Fruit fly (Drosophila melanogaster) whole organism, embryonic: ENCODE results near the gene p24-2.

Source experiments
- Awh ChIP-seq: fragments of 200-800 bp; sonication (Bioruptor generic); IDR thresholded peaks from 2 replicates; pipeline ENCODE4, ENCODE4 v1.3.6; 2022; ENCODE audit warnings: missing biosample characterization, missing genetic modification characterization
- CG10147 ChIP-seq: fragments of 200-800 bp; sonication (Bioruptor generic); optimal IDR thresholded peaks from 2 replicates; lab custom pipeline; 2019; ENCODE audit warnings: missing biosample characterization, mild to moderate bottlenecking, missing genetic modification characterization, moderate library complexity
- CG1024 ChIP-seq: fragments of 200-800 bp; sonication (Bioruptor generic); IDR thresholded peaks from 2 replicates; pipeline ENCODE4 v1.3.6; 2022; ENCODE audit warnings: missing biosample characterization, missing genetic modification characterization
- CG10565 ChIP-seq: fragments of 200-800 bp; sonication (Bioruptor generic); optimal IDR thresholded peaks from 3 replicates; lab custom pipeline; 2016; ENCODE audit warnings: missing biosample characterization, mild to moderate bottlenecking, missing genetic modification characterization
- CG10959 ChIP-seq: fragments of 200-800 bp; sonication (Bioruptor generic); IDR thresholded peaks from 2 replicates; pipeline ENCODE4 v1.3.6; 2022; ENCODE audit warnings: missing biosample characterization, missing genetic modification characterization
- CG11504 ChIP-seq: fragments of 200-800 bp; sonication (Bioruptor generic); optimal IDR thresholded peaks from 3 replicates; lab custom pipeline; 2019; ENCODE audit warnings: missing biosample characterization, mild to moderate bottlenecking, missing genetic modification characterization, moderate library complexity
- CG11723 ChIP-seq: fragments of 200-800 bp; sonication (Bioruptor generic); optimal IDR thresholded peaks from 2 replicates; lab custom pipeline; 2017; ENCODE audit warnings: missing biosample characterization, mild to moderate bottlenecking, missing genetic modification characterization
- CG14710 ChIP-seq: fragments of 200-800 bp; sonication (Bioruptor generic); optimal IDR thresholded peaks from 3 replicates; lab custom pipeline; 2019; ENCODE audit warnings: missing biosample characterization, mild to moderate bottlenecking, missing genetic modification characterization, moderate library complexity
- CG15479 ChIP-seq: fragments of 200-800 bp; sonication (Bioruptor generic); optimal IDR thresholded peaks from 3 replicates; lab custom pipeline; 2019; ENCODE audit warnings: missing biosample characterization, mild to moderate bottlenecking, missing genetic modification characterization, moderate library complexity
- CG30431 ChIP-seq: fragments of 200-800 bp; sonication (Bioruptor generic); optimal IDR thresholded peaks from 2 replicates; lab custom pipeline; 2017; ENCODE audit warnings: missing biosample characterization, missing genetic modification characterization
- CG3726 ChIP-seq: fragments of 200-800 bp; sonication (Bioruptor generic); IDR thresholded peaks from 3 replicates; pipeline ENCODE4, ENCODE4 v1.3.6; 2022; ENCODE audit warnings: missing biosample characterization, missing genetic modification characterization
- CG3995 ChIP-seq: fragments of 200-800 bp; sonication (Bioruptor generic); optimal IDR thresholded peaks from 3 replicates; lab custom pipeline; 2016; ENCODE audit warnings: missing biosample characterization, missing genetic modification characterization
- CG4360 ChIP-seq: fragments of 200-800 bp; sonication (Bioruptor generic); IDR thresholded peaks from 2 replicates; pipeline ENCODE4 v1.3.6; 2022; ENCODE audit warnings: missing biosample characterization, missing genetic modification characterization
- CG6689 ChIP-seq: fragments of 200-800 bp; sonication (Bioruptor generic); IDR thresholded peaks from 2 replicates; pipeline ENCODE4 v1.3.6; 2022; ENCODE audit warnings: missing biosample characterization, missing genetic modification characterization
- CTCF ChIP-seq: fragments of 200-800 bp; sonication (Bioruptor generic); optimal IDR thresholded peaks from 2 replicates; lab custom pipeline; 2017; ENCODE audit warnings: missing biosample characterization, mild to moderate bottlenecking, missing genetic modification characterization, moderate library complexity
- Dad ChIP-seq: fragments of 200-800 bp; sonication (Bioruptor generic); optimal IDR thresholded peaks from 3 replicates; lab custom pipeline; 2016; ENCODE audit warnings: missing biosample characterization, missing genetic modification characterization
- Dip2 ChIP-seq: fragments of 200-800 bp; sonication (Bioruptor generic); IDR thresholded peaks from 2 replicates; pipeline ENCODE4 v1.3.6; 2022; ENCODE audit warnings: missing biosample characterization, missing genetic modification characterization
- Dll ChIP-seq: fragments of 200-800 bp; sonication (Bioruptor generic); IDR thresholded peaks from 4 replicates; pipeline ENCODE4 v1.3.6; 2022; ENCODE audit warnings: missing biosample characterization, missing genetic modification characterization; ENCODE audit not compliant: partially characterized antibody
- Gug ChIP-seq: fragments of 200-800 bp; sonication (Bioruptor generic); IDR thresholded peaks from 4 replicates; pipeline ENCODE4 v1.3.6; 2022; ENCODE audit warnings: missing biosample characterization, missing genetic modification characterization
- HLH3B ChIP-seq: fragments of 200-800 bp; sonication (Bioruptor generic); IDR thresholded peaks from 2 replicates; pipeline ENCODE4 v1.3.6; 2022; ENCODE audit warnings: missing biosample characterization, missing genetic modification characterization
- Hey ChIP-seq: fragments of 200-800 bp; sonication (Bioruptor generic); optimal IDR thresholded peaks from 3 replicates; lab custom pipeline; 2018; ENCODE audit warnings: missing biosample characterization, mild to moderate bottlenecking, missing genetic modification characterization
- Hr51 ChIP-seq, 2 experiments: fragments of 200-800 bp; sonication (Bioruptor generic); optimal IDR thresholded peaks; 2 replicates in 1 of 2; 3 replicates in 1 of 2; lab custom pipeline; 2016 to 2018; ENCODE audit warnings: missing biosample characterization in 2 of 2, missing genetic modification characterization in 2 of 2, mild to moderate bottlenecking in 1 of 2, moderate library complexity in 1 of 2
- Jarid2 ChIP-seq: fragments of 200-800 bp; sonication (Bioruptor generic); optimal IDR thresholded peaks from 3 replicates; lab custom pipeline; 2017; ENCODE audit warnings: mild to moderate bottlenecking, missing biosample characterization, missing genetic modification reagents, missing genetic modification characterization
- Lhr ChIP-seq: fragments of 200-800 bp; sonication (Bioruptor generic); optimal IDR thresholded peaks from 3 replicates; lab custom pipeline; 2017; ENCODE audit warnings: mild to moderate bottlenecking, missing biosample characterization, missing genetic modification reagents, missing genetic modification characterization
- Lpt ChIP-seq: fragments of >200 bp; optimal IDR thresholded peaks from 2 replicates; lab custom pipeline; 2018; ENCODE audit warnings: missing biosample characterization, missing genetic modification characterization
- Max ChIP-seq: fragments of 200-800 bp; sonication (Bioruptor generic); optimal IDR thresholded peaks from 2 replicates; lab custom pipeline; 2016; ENCODE audit warnings: missing biosample characterization, mild to moderate bottlenecking, missing genetic modification characterization
- Meics ChIP-seq: fragments of 200-800 bp; sonication (Bioruptor generic); optimal IDR thresholded peaks from 2 replicates; lab custom pipeline; 2017; ENCODE audit warnings: missing biosample characterization, mild to moderate bottlenecking, missing genetic modification characterization
- NfI ChIP-seq: fragments of 200-800 bp; sonication (Bioruptor generic); optimal IDR thresholded peaks from 3 replicates; lab custom pipeline; 2018; ENCODE audit warnings: missing biosample characterization, mild to moderate bottlenecking, missing genetic modification characterization, moderate library complexity
- Oaz ChIP-seq: fragments of 200-800 bp; sonication (Bioruptor generic); IDR thresholded peaks from 2 replicates; pipeline ENCODE4 v1.3.6; 2022; ENCODE audit warnings: missing biosample characterization, missing genetic modification characterization
- Rx ChIP-seq: fragments of 200-800 bp; sonication (Bioruptor generic); IDR thresholded peaks from 2 replicates; pipeline ENCODE4 v1.3.6; 2022; ENCODE audit warnings: missing biosample characterization, missing genetic modification characterization
- Spps ChIP-seq: fragments of 200-800 bp; sonication (Bioruptor generic); optimal IDR thresholded peaks from 2 replicates; lab custom pipeline; 2018; ENCODE audit warnings: missing biosample characterization, mild to moderate bottlenecking, missing genetic modification characterization
- Taf1 ChIP-seq: fragments of 200-800 bp; sonication (Bioruptor generic); IDR thresholded peaks from 2 replicates; pipeline ENCODE4 v1.3.6; 2022; ENCODE audit warnings: missing biosample characterization, missing genetic modification characterization
- Tbp ChIP-seq: fragments of >200 bp; optimal IDR thresholded peaks from 2 replicates; lab custom pipeline; 2018; ENCODE audit warnings: missing biosample characterization, missing genetic modification characterization
- Xbp1 ChIP-seq: fragments of 200-800 bp; sonication (Bioruptor generic); optimal IDR thresholded peaks from 3 replicates; lab custom pipeline; 2016; ENCODE audit warnings: missing biosample characterization, mild to moderate bottlenecking, missing genetic modification characterization
- aop ChIP-seq: fragments of 200-800 bp; sonication (Bioruptor generic); IDR thresholded peaks from 2 replicates; pipeline ENCODE4 v1.3.6; 2022; ENCODE audit warnings: missing biosample characterization, missing genetic modification characterization
- ash1 ChIP-seq: fragments of 200-800 bp; sonication (Bioruptor generic); optimal IDR thresholded peaks from 2 replicates; lab custom pipeline; 2018; ENCODE audit warnings: missing biosample characterization, mild to moderate bottlenecking, missing genetic modification characterization
- caup ChIP-seq: fragments of 200-800 bp; sonication (Bioruptor generic); optimal IDR thresholded peaks from 3 replicates; lab custom pipeline; 2017; ENCODE audit warnings: missing biosample characterization, mild to moderate bottlenecking, missing genetic modification characterization, moderate library complexity; ENCODE audit not compliant: severe bottlenecking
- chinmo ChIP-seq: fragments of 200-800 bp; sonication (Bioruptor generic); IDR thresholded peaks from 4 replicates; pipeline ENCODE4 v1.3.6; 2022; ENCODE audit warnings: missing biosample characterization, missing genetic modification characterization; ENCODE audit not compliant: partially characterized antibody
- grn ChIP-seq: fragments of 200-800 bp; sonication (Bioruptor generic); optimal IDR thresholded peaks from 3 replicates; lab custom pipeline; 2017; ENCODE audit warnings: missing biosample characterization, missing genetic modification characterization
- jumu ChIP-seq: fragments of 200-800 bp; sonication (Bioruptor generic); optimal IDR thresholded peaks from 3 replicates; lab custom pipeline; 2016; ENCODE audit warnings: missing biosample characterization, missing genetic modification characterization
- mirr ChIP-seq: fragments of 200-800 bp; sonication (Bioruptor generic); optimal IDR thresholded peaks from 3 replicates; lab custom pipeline; 2018; ENCODE audit warnings: missing biosample characterization, mild to moderate bottlenecking, missing genetic modification characterization
- nmo ChIP-seq: fragments of 200-800 bp; sonication (Bioruptor generic); optimal IDR thresholded peaks from 2 replicates; lab custom pipeline; 2018; ENCODE audit warnings: missing biosample characterization, mild to moderate bottlenecking, missing genetic modification characterization, moderate library complexity
- nom ChIP-seq: fragments of 200-800 bp; sonication (Bioruptor generic); optimal IDR thresholded peaks from 2 replicates; lab custom pipeline; 2017; ENCODE audit warnings: missing biosample characterization, missing genetic modification characterization, mild to moderate bottlenecking, moderate library complexity, missing genetic modification reagents
- pb ChIP-seq: fragments of 200-800 bp; sonication (Bioruptor generic); optimal IDR thresholded peaks from 3 replicates; lab custom pipeline; 2016; ENCODE audit warnings: missing biosample characterization, missing genetic modification characterization
- ranshi ChIP-seq: fragments of 200-800 bp; sonication (Bioruptor generic); IDR thresholded peaks from 2 replicates; pipeline ENCODE4 v1.3.6; 2022; ENCODE audit warnings: missing biosample characterization, missing genetic modification characterization
- repo ChIP-seq: fragments of 200-800 bp; sonication (Bioruptor generic); optimal IDR thresholded peaks from 2 replicates; lab custom pipeline; 2016; ENCODE audit warnings: missing biosample characterization, missing genetic modification characterization
- salm ChIP-seq: fragments of 200-800 bp; sonication (Bioruptor generic); optimal IDR thresholded peaks from 2 replicates; lab custom pipeline; 2018; ENCODE audit warnings: missing biosample characterization, mild to moderate bottlenecking, missing genetic modification characterization
- shn ChIP-seq: fragments of 200-800 bp; sonication (Bioruptor generic); optimal IDR thresholded peaks from 3 replicates; lab custom pipeline; 2016; ENCODE audit warnings: missing biosample characterization, missing genetic modification characterization
- sim ChIP-seq: fragments of 200-800 bp; sonication (Bioruptor generic); IDR thresholded peaks from 2 replicates; pipeline ENCODE4 v1.3.6; 2022; ENCODE audit warnings: missing biosample characterization, missing genetic modification characterization
- slbo ChIP-seq: fragments of 200-800 bp; sonication (Bioruptor generic); IDR thresholded peaks from 2 replicates; pipeline ENCODE4 v1.3.6; 2022; ENCODE audit warnings: missing biosample characterization, missing genetic modification characterization
- tin ChIP-seq: fragments of 200-800 bp; sonication (Bioruptor generic); optimal IDR thresholded peaks from 3 replicates; lab custom pipeline; 2016; ENCODE audit warnings: missing biosample characterization, missing genetic modification characterization
- trem ChIP-seq: fragments of 200-800 bp; optimal IDR thresholded peaks from 3 replicates; lab custom pipeline; 2019; ENCODE audit warnings: missing biosample characterization, mild to moderate bottlenecking, missing genetic modification characterization, moderate library complexity
- vnd ChIP-seq: fragments of 200-800 bp; sonication (Bioruptor generic); IDR thresholded peaks from 3 replicates; pipeline ENCODE4 v1.3.6; 2022; ENCODE audit warnings: missing biosample characterization, missing genetic modification characterization; ENCODE audit not compliant: partially characterized antibody

The p24-2 gene

dm6 chr3R:9740713-9741112, 48.1 kb upstream of the p24-2 start, which contains the start of gene Pnn (continued):
- TF ChIP-seq ranshi (no peak), CG3726 (GFP tag; lab: Robert Waterston, UW) (no peak), HLH3B (GFP tag; lab: Robert Waterston, UW) (no peak), NfI (GFP tag; lab: Kevin White, UChicago) (no peak), CG10959 (no peak), ash1 (GFP tag; lab: Kevin White, UChicago) (no peak), sim (GFP tag; lab: Robert Waterston, UW) (no peak), CTCF (GFP tag; lab: Kevin White, UChicago) (no peak), CG6689 (GFP tag; lab: Robert Waterston, UW) (no peak), Lhr (GFP tag; lab: Kevin White, UChicago) (no peak), Lpt (no peak), CG3995 (peak; percentile 95), nmo (GFP tag; lab: Kevin White, UChicago) (peak; percentile 47), CG11504 (tag; lab: Kevin White, UChicago) (no peak), Spps (no peak), aop (GFP tag; lab: Robert Waterston, UW) (no peak), Tbp (GFP tag; lab: Kevin White, UChicago) (no peak), CG10565 (GFP tag; lab: Kevin White, UChicago) (no peak), Taf1 (GFP tag; lab: Robert Waterston, UW) (no peak), Xbp1 (peak; percentile 6), CG4360 (no peak), Oaz (GFP tag; lab: Robert Waterston, UW) (no peak), CG1024 (GFP tag; lab: Robert Waterston, UW) (no peak), grn (GFP tag; lab: Kevin White, UChicago) (no peak), shn (GFP tag; lab: Kevin White, UChicago) (no peak), trem (peak; percentile 67), Max (no peak), mirr (no peak), CG15479 (GFP tag; lab: Kevin White, UChicago) (no peak), chinmo (GFP tag; lab: Robert Waterston, UW) (peak; percentile 61; the same call in 1 of the 4 replicates), Hr51 (GFP tag; optimal IDR thresholded peaks at IDR 0.05; lab: Kevin White, UChicago) (no peak), Dip2 (GFP tag; lab: Robert Waterston, UW) (no peak), Gug (GFP tag; lab: Robert Waterston, UW) (no peak; the same call in 3 of the 4 replicates), CG11723 (GFP tag; lab: Kevin White, UChicago) (no peak), slbo (GFP tag; lab: Robert Waterston, UW) (no peak), caup (GFP tag; lab: Kevin White, UChicago) (no peak), Rx (GFP tag; lab: Robert Waterston, UW) (no peak), tin (GFP tag; lab: Kevin White, UChicago) (no peak), salm (tag; lab: Kevin White, UChicago) (no peak), nom (GFP tag; lab: Kevin White, UChicago) (no peak), Dad (GFP tag; lab: Kevin White, UChicago) (no peak), jumu (GFP tag; lab: Kevin White, UChicago) (no peak), Dll (GFP tag; lab: Robert Waterston, UW) (peak; percentile 91), CG14710 (tag; lab: Kevin White, UChicago) (peak; percentile 59), Hey (tag; lab: Kevin White, UChicago) (no peak), Awh (no peak), CG10147 (GFP tag; lab: Kevin White, UChicago) (no peak), Jarid2 (GFP tag; lab: Kevin White, UChicago) (no peak), pb (GFP tag; lab: Kevin White, UChicago) (no peak), repo (GFP tag; lab: Kevin White, UChicago) (no peak), Meics (GFP tag; lab: Kevin White, UChicago) (no peak), CG30431 (GFP tag; lab: Kevin White, UChicago) (no peak), vnd (GFP tag; lab: Robert Waterston, UW) (peak; percentile 90)
